Fruit fly (Drosophila melanogaster): ENCODE measurements around the gene CG9915.

DNA sequence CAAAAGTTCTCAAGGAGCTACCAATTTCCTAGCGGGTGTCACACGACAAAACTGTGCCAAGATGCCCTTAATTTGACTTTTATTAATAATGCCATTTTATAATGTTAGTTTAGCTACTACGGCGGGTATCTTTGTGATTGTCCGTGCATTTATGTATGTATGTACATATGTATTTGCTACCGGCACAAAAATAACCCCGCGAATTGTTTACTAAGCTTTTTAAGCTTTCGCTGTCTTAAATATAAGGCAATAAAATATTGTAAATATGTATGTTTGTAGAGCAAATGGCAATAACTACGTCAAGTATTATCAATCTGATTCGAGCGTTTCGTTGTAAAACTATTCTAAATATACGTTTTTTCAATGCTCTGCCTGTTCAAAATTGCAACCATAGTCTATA is 4.0 kb downstream of the CG9915 start:
- TF ChIP-seq CG8159 (tag; optimal IDR thresholded peaks at IDR 0.05) (no peak), CG13204 (GFP tag; optimal IDR thresholded peaks at IDR 0.05) (no peak), gl (tag; optimal IDR thresholded peaks at IDR 0.05) (no peak), CG34367 (tag; optimal IDR thresholded peaks at IDR 0.05) (no peak), rn (GFP tag; IDR thresholded peaks at IDR 0.05) (no peak), EcR (GFP tag; optimal IDR thresholded peaks at IDR 0.05) (no peak), CG9948 (tag; optimal IDR thresholded peaks at IDR 0.05) (no peak), CG4496 (GFP tag; IDR thresholded peaks at IDR 0.05) (no peak), CG32121 (GFP tag; IDR thresholded peaks at IDR 0.05) (no peak)

Data from whole organism, pupa.